Worm (Caenorhabditis elegans): ENCODE data around the gene cblc-1.

Gene cblc-1

ce11 chrII:4954099-4954959 lies 13.4 kb upstream of the cblc-1 start:
- no peak for TF ChIP-seq ets-7 (tag; optimal IDR thresholded peaks at IDR 0.05)
- no peak for TF ChIP-seq scrt-1 (GFP tag; IDR thresholded peaks at IDR 0.05)
- no peak for TF ChIP-seq flt-1 (GFP tag; IDR thresholded peaks at IDR 0.05)
- TF ChIP-seq hmg-4 (GFP tag; optimal IDR thresholded peaks at IDR 0.05), result no peak
- TF ChIP-seq hnd-1 (tag; optimal IDR thresholded peaks at IDR 0.05), result no peak
- no peak for TF ChIP-seq pes-1 (GFP tag; IDR thresholded peaks at IDR 0.05)
- no peak for TF ChIP-seq ceh-36 (tag; optimal IDR thresholded peaks at IDR 0.05)
- TF ChIP-seq hmbx-1 (tag; optimal IDR thresholded peaks at IDR 0.05), result no peak
- no peak for TF ChIP-seq aly-1 (tag; optimal IDR thresholded peaks at IDR 0.05)

- TF ChIP-seq ceh-36 (tag; optimal IDR thresholded peaks at IDR 0.05) (no peak), scrt-1 (GFP tag; IDR thresholded peaks at IDR 0.05) (no peak), tra-4 (tag; optimal IDR thresholded peaks at IDR 0.05) (no peak), flt-1 (GFP tag; IDR thresholded peaks at IDR 0.05) (no peak), ceh-13 (GFP tag; optimal IDR thresholded peaks at IDR 0.05) (no peak), pes-1 (GFP tag; IDR thresholded peaks at IDR 0.05) (no peak)
These were observed 12.3 kb upstream of the cblc-1 start, which contains the start of gene ndx-3 for ce11 chrII:4953289-4953688. Gene ndx-3 (plus strand): TSS chrII:4953589.

- TF ChIP-seq hnd-1 (tag; optimal IDR thresholded peaks at IDR 0.05) (no peak), F13C5.2 (tag; optimal IDR thresholded peaks at IDR 0.05) (no peak), aly-1 (tag; optimal IDR thresholded peaks at IDR 0.05) (no peak), tra-4 (tag; optimal IDR thresholded peaks at IDR 0.05) (no peak), sea-1 (GFP tag; conservative IDR thresholded peaks at IDR 0.05) (no peak), flt-1 (GFP tag; IDR thresholded peaks at IDR 0.05) (no peak), tbx-11 (GFP tag; IDR thresholded peaks at IDR 0.05) (no peak), pes-1 (GFP tag; IDR thresholded peaks at IDR 0.05) (no peak), ets-7 (tag; optimal IDR thresholded peaks at IDR 0.05) (no peak), ceh-13 (GFP tag; optimal IDR thresholded peaks at IDR 0.05) (no peak), ama-1 (optimal IDR thresholded peaks at IDR 0.05) (no peak), hmbx-1 (tag; optimal IDR thresholded peaks at IDR 0.05) (no peak), tbx-37 (GFP tag; conservative IDR thresholded peaks at IDR 0.05) (no peak), scrt-1 (GFP tag; IDR thresholded peaks at IDR 0.05) (no peak), B0310.2 (tag; optimal IDR thresholded peaks at IDR 0.05) (no peak), hmg-4 (GFP tag; optimal IDR thresholded peaks at IDR 0.05) (no peak), ceh-36 (tag; optimal IDR thresholded peaks at IDR 0.05) (no peak)
These were observed 8.5 kb upstream of the cblc-1 start, which contains the start of the genes try-1 and zyg-12 for ce11 chrII:4949380-4949950. Gene try-1 (minus strand): TSS chrII:4949527. Gene zyg-12 (plus strand): TSS chrII:4949900.

- TF ChIP-seq tbx-37 (GFP tag; conservative IDR thresholded peaks at IDR 0.05) (no peak), aly-1 (tag; optimal IDR thresholded peaks at IDR 0.05) (no peak), tbx-11 (GFP tag; IDR thresholded peaks at IDR 0.05) (no peak), B0310.2 (tag; optimal IDR thresholded peaks at IDR 0.05) (no peak), hnd-1 (tag; optimal IDR thresholded peaks at IDR 0.05) (no peak)
These were observed 7.2 kb upstream of the cblc-1 start for ce11 chrII:4948118-4948517.

ce11 chrII:4946775-4947174 lies 5.8 kb upstream of the cblc-1 start:
- TF ChIP-seq ceh-36 (tag; optimal IDR thresholded peaks at IDR 0.05) (no peak), ets-7 (tag; optimal IDR thresholded peaks at IDR 0.05) (no peak), hmbx-1 (tag; optimal IDR thresholded peaks at IDR 0.05) (no peak), pes-1 (GFP tag; IDR thresholded peaks at IDR 0.05) (no peak), aly-1 (tag; optimal IDR thresholded peaks at IDR 0.05) (no peak), flt-1 (GFP tag; IDR thresholded peaks at IDR 0.05) (no peak), tra-4 (tag; optimal IDR thresholded peaks at IDR 0.05) (no peak), hmg-4 (GFP tag; optimal IDR thresholded peaks at IDR 0.05) (no peak), ama-1 (optimal IDR thresholded peaks at IDR 0.05) (no peak), ceh-13 (GFP tag; optimal IDR thresholded peaks at IDR 0.05) (no peak), B0310.2 (tag; optimal IDR thresholded peaks at IDR 0.05) (no peak), sea-1 (GFP tag; conservative IDR thresholded peaks at IDR 0.05) (no peak), hnd-1 (tag; optimal IDR thresholded peaks at IDR 0.05) (no peak), tbx-11 (GFP tag; IDR thresholded peaks at IDR 0.05) (no peak), F13C5.2 (tag; optimal IDR thresholded peaks at IDR 0.05) (no peak), tbx-37 (GFP tag; conservative IDR thresholded peaks at IDR 0.05) (no peak), scrt-1 (GFP tag; IDR thresholded peaks at IDR 0.05) (no peak)

ce11 chrII:4945695-4946094 lies 4.7 kb upstream of the cblc-1 start, which contains the start of the genes gldi-11 and ZK546.2:
Gene gldi-11 (minus strand): TSS chrII:4945789.
Gene ZK546.2 (plus strand): TSS chrII:4946027.
- TF ChIP-seq hmbx-1 (tag; optimal IDR thresholded peaks at IDR 0.05) (no peak), tbx-11 (GFP tag; IDR thresholded peaks at IDR 0.05) (no peak), ets-7 (tag; optimal IDR thresholded peaks at IDR 0.05) (no peak), pes-1 (GFP tag; IDR thresholded peaks at IDR 0.05) (no peak), ceh-13 (GFP tag; optimal IDR thresholded peaks at IDR 0.05) (no peak), tra-4 (tag; optimal IDR thresholded peaks at IDR 0.05) (no peak), tbx-37 (GFP tag; conservative IDR thresholded peaks at IDR 0.05) (no peak), F13C5.2 (tag; optimal IDR thresholded peaks at IDR 0.05) (no peak), sea-1 (GFP tag; conservative IDR thresholded peaks at IDR 0.05) (no peak), aly-1 (tag; optimal IDR thresholded peaks at IDR 0.05) (no peak), hmg-4 (GFP tag; optimal IDR thresholded peaks at IDR 0.05) (no peak), hnd-1 (tag; optimal IDR thresholded peaks at IDR 0.05) (no peak), scrt-1 (GFP tag; IDR thresholded peaks at IDR 0.05) (no peak), B0310.2 (tag; optimal IDR thresholded peaks at IDR 0.05) (no peak), flt-1 (GFP tag; IDR thresholded peaks at IDR 0.05) (no peak)

ce11 chrII:4943849-4944248 lies 2.9 kb upstream of the cblc-1 start, which contains the start of gene mdt-4:
Gene mdt-4 (minus strand): TSS chrII:4943949.
- TF ChIP-seq pes-1 (GFP tag; IDR thresholded peaks at IDR 0.05) (no peak), tbx-11 (GFP tag; IDR thresholded peaks at IDR 0.05) (no peak), aly-1 (tag; optimal IDR thresholded peaks at IDR 0.05) (no peak), tbx-37 (GFP tag; conservative IDR thresholded peaks at IDR 0.05) (no peak), ceh-36 (tag; optimal IDR thresholded peaks at IDR 0.05) (no peak), ceh-13 (GFP tag; optimal IDR thresholded peaks at IDR 0.05) (no peak), tra-4 (tag; optimal IDR thresholded peaks at IDR 0.05) (no peak), ama-1 (optimal IDR thresholded peaks at IDR 0.05) (no peak), flt-1 (GFP tag; IDR thresholded peaks at IDR 0.05) (no peak), hnd-1 (tag; optimal IDR thresholded peaks at IDR 0.05) (no peak), ets-7 (tag; optimal IDR thresholded peaks at IDR 0.05) (no peak), scrt-1 (GFP tag; IDR thresholded peaks at IDR 0.05) (no peak), B0310.2 (tag; optimal IDR thresholded peaks at IDR 0.05) (no peak), sea-1 (GFP tag; conservative IDR thresholded peaks at IDR 0.05) (no peak), F13C5.2 (tag; optimal IDR thresholded peaks at IDR 0.05) (no peak)
